Fruit fly (Drosophila melanogaster) whole organism, pupa: ENCODE data around the gene Oat.

Experiments used
- CG10348 ChIP-seq: fragments of 200-800 bp; sonication (Bioruptor generic); IDR thresholded peaks from 2 replicates; pipeline ENCODE4 v1.3.6; 2022; ENCODE audit warnings: missing biosample characterization, missing genetic modification characterization
- CG32121 ChIP-seq: fragments of 200-800 bp; sonication (Bioruptor generic); IDR thresholded peaks from 2 replicates; pipeline ENCODE4 v1.3.6; 2022; ENCODE audit warnings: missing biosample characterization, missing genetic modification characterization
- CG8159 ChIP-seq: fragments of 200-800 bp; sonication (Bioruptor generic); optimal IDR thresholded peaks from 3 replicates; lab custom pipeline; 2018; ENCODE audit warnings: missing biosample characterization, mild to moderate bottlenecking, missing genetic modification characterization, moderate library complexity
- CG8301 ChIP-seq: fragments of 200-800 bp; sonication (Bioruptor generic); optimal IDR thresholded peaks from 2 replicates; lab custom pipeline; 2018; ENCODE audit warnings: missing biosample characterization, mild to moderate bottlenecking, missing genetic modification characterization
- D1 ChIP-seq: fragments of 200-800 bp; sonication (Bioruptor generic); optimal IDR thresholded peaks from 2 replicates; lab custom pipeline; 2018; ENCODE audit warnings: missing biosample characterization, mild to moderate bottlenecking, missing genetic modification characterization, moderate library complexity
- EcR ChIP-seq: fragments of 200-800 bp; sonication (Bioruptor generic); optimal IDR thresholded peaks from 3 replicates; lab custom pipeline; 2019; ENCODE audit warnings: missing biosample characterization, missing genetic modification characterization, mild to moderate bottlenecking, moderate library complexity, missing genetic modification reagents
- Pif1B ChIP-seq: fragments of 200-800 bp; sonication (Bioruptor generic); optimal IDR thresholded peaks from 3 replicates; lab custom pipeline; 2016; ENCODE audit warnings: missing biosample characterization, missing genetic modification characterization
- Snoo ChIP-seq: fragments of 200-800 bp; sonication (Bioruptor generic); optimal IDR thresholded peaks from 3 replicates; lab custom pipeline; 2017; ENCODE audit warnings: missing biosample characterization, mild to moderate bottlenecking, missing genetic modification characterization, inconsistent platforms
- gl ChIP-seq: fragments of 200-800 bp; sonication (Bioruptor generic); optimal IDR thresholded peaks from 2 replicates; lab custom pipeline; 2018; ENCODE audit warnings: missing biosample characterization, mild to moderate bottlenecking, missing genetic modification characterization
- rn ChIP-seq: fragments of 200-800 bp; sonication (Bioruptor generic); IDR thresholded peaks from 2 replicates; pipeline ENCODE4 v1.3.6; 2022; ENCODE audit warnings: missing biosample characterization, missing genetic modification characterization

- no peak for TF ChIP-seq CG10348 (GFP tag; lab: Robert Waterston, UW)
- TF ChIP-seq rn (GFP tag; lab: Robert Waterston, UW) = no peak
- no peak for TF ChIP-seq D1
- no peak for TF ChIP-seq CG8301 (tag; lab: Kevin White, UChicago)
- no peak for TF ChIP-seq gl
- TF ChIP-seq Pif1B (GFP tag; lab: Kevin White, UChicago) = no peak
- no peak for TF ChIP-seq Snoo (tag; lab: Kevin White, UChicago)
- TF ChIP-seq CG32121 (GFP tag; lab: Robert Waterston, UW) = no peak
- TF ChIP-seq CG8159 (tag; lab: Kevin White, UChicago) = no peak
- no peak for TF ChIP-seq EcR (GFP tag; lab: Kevin White, UChicago)
These were observed 48.2 kb downstream of the Oat start, which contains the start of gene CG9368 for dm6 chr3L:19601413-19601812.
